Worm (Caenorhabditis elegans): Measurements from ENCODE around the gene F49A5.10.

- no peak for TF ChIP-seq F33H1.4 (GFP tag; IDR thresholded peaks at IDR 0.05)
- TF ChIP-seq mcd-1 (GFP tag; IDR thresholded peaks at IDR 0.05) = no peak
- no peak for TF ChIP-seq ceh-79 (tag; optimal IDR thresholded peaks at IDR 0.05)
- TF ChIP-seq sptf-2 (GFP tag; optimal IDR thresholded peaks at IDR 0.05) = no peak
- no peak for TF ChIP-seq egl-44 (GFP tag; IDR thresholded peaks at IDR 0.05)
- TF ChIP-seq rcor-1 (GFP tag; IDR thresholded peaks at IDR 0.05) = no peak
- no peak for TF ChIP-seq somi-1 (GFP tag; optimal IDR thresholded peaks at IDR 0.05)
- no peak for TF ChIP-seq let-607 (tag; optimal IDR thresholded peaks at IDR 0.05)
Observed at ce11 chrV:16827485-16827884, 47.6 kb upstream of the F49A5.10 start, which contains the start of gene srh-216.

Data from whole organism, young adult.